Worm (Caenorhabditis elegans) whole organism, dauer: ENCODE data around the gene F45E10.2.

Source experiments
- unc-62 ChIP-seq: sonication (generic microtip); optimal IDR thresholded peaks from 2 replicates; lab custom pipeline; 2017; ENCODE audit warnings: missing biosample characterization, missing genetic modification reagents, missing genetic modification characterization

The F45E10.2 gene

DNA sequence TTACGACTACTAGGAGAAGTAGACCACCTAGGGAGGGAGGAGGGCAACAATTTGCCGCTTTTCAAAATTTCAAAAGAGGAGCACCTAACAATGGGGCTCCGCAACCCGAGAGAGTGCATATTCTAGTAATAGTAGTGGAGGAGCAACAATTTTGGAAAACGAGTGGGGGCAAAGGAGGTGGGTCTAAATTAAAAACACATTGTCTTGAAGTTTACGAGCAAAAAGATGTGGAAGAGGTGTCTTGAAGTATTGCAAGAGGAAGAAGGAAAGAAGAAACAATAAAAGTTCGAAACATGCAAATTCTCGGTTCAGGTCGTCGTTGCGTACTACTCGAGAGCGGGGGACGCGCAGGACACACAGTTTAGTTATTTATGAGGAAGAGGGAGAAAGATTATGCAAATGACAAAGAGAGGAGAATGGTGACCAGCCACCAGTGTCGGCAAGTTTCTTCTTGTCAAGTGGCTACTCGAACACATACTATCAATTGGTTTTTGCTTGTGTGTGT lies 9.1 kb upstream of the F45E10.2 start:
- no peak for TF ChIP-seq unc-62

DNA sequence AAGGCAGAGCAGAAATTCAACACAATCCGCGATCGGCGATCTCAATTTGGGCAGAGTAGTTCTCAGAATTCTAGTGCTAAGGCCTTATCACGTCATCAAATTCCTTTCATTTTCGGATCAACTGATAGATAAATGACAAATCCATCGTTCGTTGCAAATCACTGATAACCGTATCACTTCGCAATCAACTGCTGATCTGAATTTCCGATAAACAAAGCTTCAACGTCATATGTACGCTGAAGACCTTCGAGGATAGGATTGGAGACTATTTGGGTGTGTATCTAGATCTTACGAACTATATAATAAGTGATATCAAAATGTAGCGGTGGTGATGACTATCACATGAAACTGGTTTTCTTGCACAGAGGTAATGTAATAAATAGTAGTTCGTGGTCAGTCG lies 2.1 kb upstream of the F45E10.2 start:
- TF ChIP-seq unc-62, result no peak

DNA sequence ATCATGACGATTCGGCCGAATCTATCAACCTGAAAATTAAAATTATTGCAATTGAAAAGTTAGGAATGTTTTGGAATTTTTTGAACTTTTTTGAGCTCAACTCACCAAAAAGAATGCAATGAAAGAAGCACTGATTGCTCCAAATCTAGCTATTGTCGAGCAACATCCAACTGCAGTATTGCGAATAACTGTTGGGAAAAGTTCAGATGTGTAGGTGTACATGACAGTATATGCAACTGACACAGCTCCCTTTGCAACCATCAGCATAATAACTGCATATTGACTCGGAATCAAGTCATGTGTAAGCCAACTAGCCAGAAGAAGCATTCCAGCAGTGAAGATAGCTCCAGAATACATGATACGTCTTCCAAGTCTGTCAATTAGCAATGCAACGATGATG lies 2.6 kb downstream of the F45E10.2 start:
- no peak for TF ChIP-seq unc-62

DNA sequence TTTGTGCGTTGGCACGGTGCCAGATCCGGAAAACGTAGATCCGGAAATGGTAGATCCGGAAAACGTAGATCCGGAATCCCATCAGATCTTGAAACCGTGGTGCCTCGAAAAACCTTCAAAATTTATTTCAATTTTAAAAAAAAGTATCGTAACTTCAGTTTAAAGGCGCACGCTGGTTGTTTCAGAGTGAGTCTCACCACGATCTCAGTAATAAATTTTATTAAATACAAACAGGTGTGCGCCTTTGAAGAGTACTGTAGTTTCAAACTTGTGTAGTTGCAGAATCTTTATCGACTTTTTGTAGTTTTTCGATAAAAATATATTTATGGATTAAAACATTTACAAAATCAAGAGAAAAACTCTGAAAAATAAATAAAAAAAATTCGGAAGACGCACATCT lies 4.4 kb downstream of the F45E10.2 start:
- no peak for TF ChIP-seq unc-62

DNA sequence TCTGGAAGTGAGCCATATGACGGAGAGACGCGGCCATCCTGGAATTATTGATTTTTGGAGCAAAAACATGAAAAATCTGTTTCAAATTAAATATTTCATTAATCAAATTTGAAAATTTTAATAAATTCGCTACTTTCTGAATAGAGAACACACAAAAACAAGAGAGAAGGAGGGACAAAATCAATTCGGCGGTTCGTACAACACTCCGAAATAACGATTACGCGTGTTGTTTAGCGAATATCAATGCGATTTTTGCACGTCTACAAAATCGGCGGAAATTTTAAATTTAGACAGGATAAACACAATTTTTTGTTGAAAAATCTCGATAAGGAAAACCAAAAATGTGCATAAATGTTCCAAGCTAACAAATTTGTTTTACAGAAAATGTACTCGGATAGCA lies 5.2 kb downstream of the F45E10.2 start, which contains the start of the genes sdhd-1 and ilkp-1:
Gene sdhd-1, minus strand, starts transcription at position 38 of the 400 bp plus-strand sequence.
Gene ilkp-1, plus strand, starts transcription at position 380 of the 400 bp plus-strand sequence.
- no peak for TF ChIP-seq unc-62

DNA sequence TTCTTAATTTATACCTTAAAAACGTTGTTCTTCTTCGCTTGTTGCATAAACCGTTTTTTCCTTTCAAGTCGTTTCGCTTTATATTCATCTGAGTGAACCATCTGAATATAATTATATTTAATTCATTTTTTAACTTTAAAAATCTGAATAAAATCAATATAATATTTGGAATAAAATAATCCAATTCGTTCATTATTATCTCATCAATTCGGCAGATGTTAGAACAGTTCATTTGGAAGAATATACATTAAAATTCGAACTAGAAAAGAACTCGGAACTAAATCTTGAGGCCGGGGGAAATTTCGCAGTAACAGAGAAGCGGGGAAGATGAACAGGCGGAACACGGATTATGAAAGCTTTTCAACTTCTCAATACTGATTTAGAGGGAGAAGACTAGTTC lies 6.2 kb downstream of the F45E10.2 start, which contains the start of gene F33A8.4:
Gene F33A8.4, minus strand, starts transcription at position 101 of the 400 bp plus-strand sequence.
- no peak for TF ChIP-seq unc-62

DNA sequence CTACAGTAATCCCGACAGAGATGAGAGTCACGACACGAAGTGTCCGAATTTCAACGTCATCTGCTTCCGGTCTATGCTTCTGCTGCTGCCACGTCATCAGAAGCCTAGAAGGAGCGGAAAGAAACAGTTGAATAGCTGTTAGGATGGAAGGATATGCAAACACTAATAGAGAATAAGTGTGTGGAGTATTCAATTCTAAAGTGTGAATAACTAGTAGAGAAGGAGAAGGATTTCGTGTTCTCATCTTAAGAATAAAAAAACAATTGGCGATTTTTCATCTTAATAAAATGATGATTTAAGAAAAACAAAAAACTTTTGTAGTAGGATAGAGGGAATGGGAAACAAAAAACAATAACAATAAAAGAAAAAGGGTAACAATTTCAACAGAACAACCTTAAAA lies 9.3 kb downstream of the F45E10.2 start, which contains the start of gene col-83:
Gene col-83, minus strand, starts transcription at position 101 of the 400 bp plus-strand sequence.
- TF ChIP-seq unc-62, result no peak

DNA sequence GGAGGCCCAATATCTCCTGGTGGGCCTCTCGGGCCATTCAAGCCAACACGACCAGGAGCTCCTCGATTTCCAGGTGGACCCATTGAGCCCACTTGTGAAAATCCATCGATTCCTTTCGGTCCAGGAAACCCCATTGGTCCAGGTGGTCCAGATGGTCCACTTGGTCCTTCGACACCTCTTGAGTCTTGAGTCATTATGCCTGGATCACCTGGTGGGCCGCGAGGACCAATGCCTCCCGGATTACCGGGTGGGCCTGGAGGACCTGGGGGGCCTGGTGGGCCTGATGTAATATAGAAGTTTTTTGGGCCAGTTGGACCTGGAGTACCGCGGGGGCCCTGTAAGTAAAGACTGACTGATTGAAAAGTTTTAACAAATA lies 10.9 kb downstream of the F45E10.2 start:
- TF ChIP-seq unc-62, result no peak

DNA sequence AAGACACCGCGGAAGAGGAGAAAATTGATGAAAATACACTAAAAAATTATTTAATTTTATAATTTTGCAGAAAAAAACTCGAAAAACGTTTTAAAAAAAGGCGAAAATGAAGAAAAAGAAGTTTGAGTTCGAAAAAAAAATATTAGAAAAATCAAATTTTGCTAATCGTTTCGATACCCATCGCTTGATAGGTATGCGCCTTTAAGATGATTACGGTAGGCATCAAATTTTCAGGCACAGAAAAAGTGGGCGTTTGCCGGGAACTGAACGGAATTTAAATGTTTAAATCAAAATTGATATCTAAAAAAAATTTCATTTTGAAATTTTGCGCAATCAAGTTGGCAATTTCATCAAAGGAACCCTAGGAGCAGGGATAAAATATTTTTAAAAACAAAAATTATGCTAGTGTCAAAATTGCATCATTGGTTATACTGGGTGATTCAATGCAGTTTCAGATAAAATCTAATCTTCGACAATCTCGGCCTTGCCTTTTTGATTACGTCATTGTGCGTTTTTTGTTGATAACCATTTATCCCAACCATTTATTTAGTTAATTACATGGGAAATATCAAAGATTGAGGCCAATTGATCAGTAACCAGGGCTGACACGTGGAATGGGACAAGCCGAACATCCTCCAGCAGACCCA lies 11.5 kb downstream of the F45E10.2 start:
- TF ChIP-seq unc-62, result no peak

DNA sequence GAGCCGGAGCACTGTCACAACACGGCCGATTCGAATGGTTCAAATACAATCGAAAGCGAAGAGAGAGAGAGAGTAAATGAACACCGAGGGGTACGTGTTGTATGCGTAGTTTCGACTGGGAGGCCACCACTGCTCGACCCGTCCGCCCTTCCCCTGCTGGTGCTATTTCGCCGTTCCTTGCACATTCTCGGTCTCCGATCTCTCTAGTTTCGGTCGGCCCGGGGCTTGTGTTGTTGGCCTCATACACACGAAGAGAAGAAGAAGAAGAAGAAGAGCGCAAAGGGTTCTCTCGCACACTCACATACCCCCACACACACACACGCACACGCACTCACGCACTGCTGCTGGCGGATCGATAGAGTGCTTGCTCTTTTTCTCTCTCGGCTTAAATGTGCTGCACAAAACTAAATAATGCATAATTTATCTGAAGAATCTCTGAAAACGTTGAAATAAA lies 12.2 kb downstream of the F45E10.2 start:
- TF ChIP-seq unc-62, result no peak

DNA sequence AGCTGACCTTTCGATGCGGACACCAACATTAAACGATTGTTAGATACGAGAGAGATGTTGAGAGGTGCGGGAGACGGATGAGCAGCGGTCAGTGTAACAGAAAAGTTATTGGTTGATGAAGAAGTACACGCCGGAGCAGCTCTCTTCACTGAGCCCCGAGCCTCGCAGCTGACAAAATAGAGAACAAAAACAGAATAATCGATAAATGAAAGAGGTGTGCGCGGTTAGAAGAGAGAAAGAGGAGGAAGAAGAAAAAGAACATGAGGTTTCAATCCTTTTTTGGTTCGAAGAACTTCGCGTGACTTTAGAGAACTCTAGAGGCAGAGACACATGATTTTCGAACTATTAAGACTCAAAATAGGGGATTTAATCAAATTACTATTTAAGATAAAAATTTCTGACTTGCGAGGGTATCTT lies 13.3 kb downstream of the F45E10.2 start:
- no peak for TF ChIP-seq unc-62

DNA sequence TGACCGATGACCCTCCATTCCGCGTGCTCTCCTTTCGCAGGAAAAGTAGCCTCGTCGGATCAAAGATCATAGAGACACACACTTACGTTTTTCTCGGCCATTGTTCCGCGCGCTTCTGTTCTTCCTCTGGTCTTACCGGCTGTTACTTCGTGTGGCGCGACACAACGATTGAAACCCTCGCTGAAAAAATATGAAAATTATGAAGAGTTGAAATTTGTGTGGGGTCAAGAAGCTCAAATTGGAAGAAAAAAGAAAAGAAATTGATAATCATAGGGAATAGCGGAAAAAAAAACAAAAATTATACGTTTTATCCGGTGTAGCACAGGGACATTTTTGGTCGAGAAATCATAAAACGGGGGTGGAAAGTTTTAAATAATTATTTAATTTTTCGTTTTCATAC lies 14.1 kb downstream of the F45E10.2 start, which contains the start of gene cey-1:
Gene cey-1, minus strand, starts transcription at position 180 of the 400 bp plus-strand sequence.
- TF ChIP-seq unc-62, result no peak

DNA sequence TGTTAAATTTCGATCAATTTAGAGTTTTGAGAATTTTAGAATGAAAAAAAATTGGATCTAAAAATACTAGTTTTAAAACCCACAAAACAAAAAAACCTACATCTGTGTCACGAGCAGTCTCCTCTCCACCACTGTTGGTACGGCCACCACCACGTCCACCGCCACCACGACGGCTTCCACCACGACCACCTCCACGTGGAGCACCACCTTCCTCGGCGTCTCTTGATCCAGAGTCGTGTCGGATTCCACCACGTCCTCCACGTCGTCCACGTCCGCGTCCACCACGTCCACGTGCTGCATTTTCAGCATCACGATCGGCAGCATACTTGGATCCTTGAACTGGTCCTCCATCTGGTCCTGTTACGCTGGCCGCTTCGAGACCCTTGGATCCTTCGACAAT lies 15.0 kb downstream of the F45E10.2 start:
- no peak for TF ChIP-seq unc-62

DNA sequence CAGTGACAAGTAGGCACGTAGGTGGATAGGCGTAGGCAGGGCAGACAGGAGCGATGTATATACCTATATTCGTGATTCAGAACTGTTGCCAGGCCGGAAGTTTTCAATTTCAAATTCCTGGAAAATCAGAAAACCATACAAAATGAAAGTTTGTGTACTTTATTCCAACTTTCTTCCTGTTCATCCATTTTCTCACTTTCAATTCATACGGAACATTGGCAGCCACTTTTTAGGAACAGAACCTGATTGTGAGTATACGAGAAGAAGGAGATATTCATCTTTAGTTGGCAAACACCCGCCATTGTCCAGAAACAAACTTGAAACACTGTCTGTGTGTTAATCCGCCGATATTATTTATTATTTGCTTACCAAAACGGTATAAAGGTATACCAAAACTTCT lies 19.3 kb downstream of the F45E10.2 start, which contains the start of gene srlf-15:
Gene srlf-15, plus strand, starts transcription at position 301 of the 400 bp plus-strand sequence.
- no peak for TF ChIP-seq unc-62

DNA sequence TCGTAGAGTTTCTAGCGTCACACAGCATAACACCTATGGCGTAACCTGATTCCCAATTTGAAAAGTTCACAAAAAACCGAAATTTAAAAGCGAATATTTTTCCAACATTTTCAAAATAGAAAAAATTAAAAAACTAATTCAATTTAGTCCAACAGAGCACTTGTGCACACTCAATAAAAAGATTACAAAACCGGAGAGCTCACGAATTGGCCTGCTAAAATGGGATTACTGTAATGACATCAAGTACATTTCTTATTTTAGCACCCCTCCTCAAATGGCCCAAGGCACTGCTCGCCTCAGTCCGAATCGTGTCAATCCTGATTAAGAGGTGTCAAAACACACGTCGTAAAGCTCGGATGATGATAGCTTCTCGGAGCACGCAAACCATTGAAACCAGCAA lies 22.3 kb downstream of the F45E10.2 start:
- TF ChIP-seq unc-62, result no peak

DNA sequence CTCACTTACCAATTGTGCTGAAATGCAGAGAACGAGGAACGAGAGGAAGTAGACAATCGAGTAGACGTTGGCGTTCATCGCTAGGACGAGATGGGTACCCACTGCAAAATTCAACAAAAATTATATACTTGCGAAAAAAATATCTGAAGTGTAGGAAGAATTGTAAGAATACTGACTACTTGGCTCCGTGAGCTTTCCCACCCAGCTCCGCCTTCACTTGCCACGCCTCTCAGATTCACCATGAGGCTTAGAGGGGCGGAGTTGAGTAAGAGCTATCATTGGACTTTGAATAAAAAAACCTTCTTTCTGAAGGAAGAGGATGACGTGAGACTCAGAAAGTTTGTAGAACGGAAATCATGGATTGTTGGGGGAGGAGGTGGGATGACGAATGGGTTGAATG lies 24.8 kb downstream of the F45E10.2 start, which contains the start of gene nlp-18:
Gene nlp-18, minus strand, starts transcription at position 101 of the 400 bp plus-strand sequence.
- TF ChIP-seq unc-62, result no peak

DNA sequence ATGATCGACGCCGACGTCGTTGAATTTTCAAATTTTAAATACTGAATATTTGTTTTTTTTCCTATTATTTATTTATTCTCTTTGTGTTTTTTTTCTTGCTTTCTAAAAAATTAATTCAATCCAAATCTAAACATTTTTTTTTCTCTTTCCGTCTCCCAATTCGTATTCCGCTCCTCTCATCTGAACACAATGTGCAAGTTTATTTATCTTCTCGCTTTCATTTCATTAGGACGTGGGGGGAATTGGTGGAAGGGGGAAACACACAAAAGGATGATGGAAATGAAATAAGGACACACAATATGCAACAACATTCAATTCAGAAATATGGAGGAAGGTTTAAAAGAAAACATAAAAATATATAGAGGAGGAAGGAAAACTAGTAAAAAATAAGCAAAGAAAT lies 27.3 kb downstream of the F45E10.2 start:
- TF ChIP-seq unc-62, result no peak

DNA sequence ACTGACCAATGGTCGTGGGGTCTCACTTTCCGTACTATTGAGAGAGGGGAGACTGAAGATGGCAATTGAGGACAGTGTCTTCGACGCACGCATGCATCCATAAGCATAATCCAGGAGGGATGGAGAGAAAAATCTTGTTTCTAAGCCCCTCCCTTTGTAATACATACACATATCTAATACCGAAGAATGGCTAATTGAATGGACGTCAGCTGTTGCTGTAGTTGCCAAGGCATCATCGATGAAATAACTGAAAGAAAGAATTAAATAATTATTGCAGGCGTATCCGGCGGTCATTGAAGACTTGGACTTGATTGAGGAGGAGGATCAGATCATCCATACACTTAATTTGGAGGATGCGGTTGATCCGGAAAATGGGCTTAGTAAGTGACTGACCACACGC lies 29.6 kb downstream of the F45E10.2 start, which contains the start of gene F33A8.7:
Gene F33A8.7, minus strand, starts transcription at position 101 of the 400 bp plus-strand sequence.
- TF ChIP-seq unc-62, result no peak
